Worm (Caenorhabditis elegans): ENCODE results near the gene nkb-3.

- no peak for TF ChIP-seq K12H6.12 (tag; optimal IDR thresholded peaks at IDR 0.05)
- TF ChIP-seq B0035.1 (tag; optimal IDR thresholded peaks at IDR 0.05) = no peak
- TF ChIP-seq pha-4 (tag; optimal IDR thresholded peaks at IDR 0.05) = no peak
- TF ChIP-seq egl-18 (GFP tag; IDR thresholded peaks at IDR 0.05) = no peak
- no peak for TF ChIP-seq F39B2.1 (GFP tag; IDR thresholded peaks at IDR 0.05)
- no peak for TF ChIP-seq nfya-2 (GFP tag; IDR thresholded peaks at IDR 0.05)
- no peak for TF ChIP-seq C06A6.2 (GFP tag; conservative IDR thresholded peaks at IDR 0.05)
- TF ChIP-seq snpc-4 (GFP tag; optimal IDR thresholded peaks at IDR 0.05) = no peak
- no peak for TF ChIP-seq snpc-4 (tag; optimal IDR thresholded peaks at IDR 0.05)
- no peak for TF ChIP-seq gei-17 (GFP tag; optimal IDR thresholded peaks at IDR 0.05)
- TF ChIP-seq ceh-79 (tag; optimal IDR thresholded peaks at IDR 0.05) = no peak
Observed at ce11 chrX:13752822-13753581, 17.4 kb downstream of the nkb-3 start.

Measured in whole organism, young adult.